Worm (Caenorhabditis elegans): ENCODE results near the gene bar-1.

DNA sequence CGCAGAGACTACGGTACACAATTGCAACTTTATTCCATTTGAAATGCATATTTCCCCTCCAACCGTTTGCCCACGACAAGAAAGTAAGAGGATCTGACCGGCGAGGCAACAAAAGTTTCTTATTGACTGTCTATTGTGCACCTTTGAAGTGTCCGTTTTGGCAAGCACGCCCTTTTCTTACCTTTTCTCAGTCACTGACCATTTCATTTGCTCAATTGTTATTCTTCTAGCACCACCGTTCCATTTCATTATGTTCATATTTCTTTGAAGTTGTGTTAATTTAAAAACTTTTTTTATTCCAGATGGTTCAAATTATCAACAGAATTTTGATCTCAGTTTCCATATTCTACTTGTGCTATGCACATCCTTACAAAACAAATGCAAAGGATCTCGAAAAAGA, 41.0 kb upstream of the bar-1 start, which contains the start of gene spp-22:
- TF ChIP-seq F13H6.1 (tag; optimal IDR thresholded peaks at IDR 0.05) (no peak), fos-1 (tag; optimal IDR thresholded peaks at IDR 0.05) (no peak), unc-62 (GFP tag; optimal IDR thresholded peaks at IDR 0.05) (no peak), unc-55 (GFP tag; optimal IDR thresholded peaks at IDR 0.05) (no peak), ztf-4 (tag; optimal IDR thresholded peaks at IDR 0.05) (no peak), ceh-16 (tag; optimal IDR thresholded peaks at IDR 0.05) (no peak)

All from whole organism, L2 larva.